Fruit fly (Drosophila melanogaster) whole organism, prepupa: ENCODE results near the gene Flo2.

Source experiments
- CG10669 ChIP-seq: fragments of 200-800 bp; sonication (Bioruptor generic); optimal IDR thresholded peaks from 3 replicates; lab custom pipeline; 2018; ENCODE audit warnings: missing biosample characterization, mild to moderate bottlenecking, missing genetic modification characterization, moderate library complexity
- CG11294 ChIP-seq: fragments of 200-800 bp; sonication (Bioruptor generic); IDR thresholded peaks from 2 replicates; pipeline ENCODE4 v1.3.6; 2022; ENCODE audit warnings: missing biosample characterization, missing genetic modification characterization
- CG15336 ChIP-seq: fragments of 200-800 bp; sonication (Bioruptor generic); IDR thresholded peaks from 2 replicates; pipeline ENCODE4 v1.3.6; 2022; ENCODE audit warnings: missing biosample characterization, missing genetic modification characterization
- CG4318 ChIP-seq: fragments of 200-800 bp; sonication (Bioruptor generic); optimal IDR thresholded peaks from 3 replicates; lab custom pipeline; 2017; ENCODE audit warnings: missing biosample characterization, mild to moderate bottlenecking, missing genetic modification characterization
- CG6792 ChIP-seq: fragments of 200-800 bp; sonication (Bioruptor generic); optimal IDR thresholded peaks from 3 replicates; lab custom pipeline; 2016; ENCODE audit warnings: missing biosample characterization, missing genetic modification characterization
- CG6854 ChIP-seq: fragments of 200-800 bp; sonication (Bioruptor generic); optimal IDR thresholded peaks from 2 replicates; lab custom pipeline; 2017; ENCODE audit warnings: missing biosample characterization, mild to moderate bottlenecking, missing genetic modification characterization
- Eip75B ChIP-seq: fragments of 200-800 bp; sonication (Bioruptor generic); optimal IDR thresholded peaks from 3 replicates; lab custom pipeline; 2016; ENCODE audit warnings: missing biosample characterization, missing genetic modification characterization
- Eip78C ChIP-seq: fragments of 200-800 bp; sonication (Bioruptor generic); peaks from one replicate; lab custom pipeline; 2016; ENCODE audit warnings: missing biosample characterization, missing genetic modification characterization
- Lpt ChIP-seq: fragments of 200-800 bp; sonication (Bioruptor generic); optimal IDR thresholded peaks from 3 replicates; lab custom pipeline; 2016; ENCODE audit warnings: missing biosample characterization, missing genetic modification characterization
- OdsH ChIP-seq: fragments of 200-800 bp; sonication (Bioruptor generic); optimal IDR thresholded peaks from 3 replicates; lab custom pipeline; 2016; ENCODE audit warnings: missing biosample characterization, missing genetic modification characterization
- Sox102F ChIP-seq: fragments of 200-800 bp; sonication (Bioruptor generic); optimal IDR thresholded peaks from 2 replicates; lab custom pipeline; 2016; ENCODE audit warnings: missing biosample characterization, mild to moderate bottlenecking, missing genetic modification characterization
- Sox15 ChIP-seq: fragments of 200-800 bp; sonication (Bioruptor generic); optimal IDR thresholded peaks from 3 replicates; lab custom pipeline; 2016; ENCODE audit warnings: missing biosample characterization, missing genetic modification characterization
- achi ChIP-seq: fragments of 200-800 bp; sonication (Bioruptor generic); optimal IDR thresholded peaks from 3 replicates; lab custom pipeline; 2016; ENCODE audit warnings: missing biosample characterization, missing genetic modification characterization
- lz ChIP-seq: fragments of 200-800 bp; sonication (Bioruptor generic); optimal IDR thresholded peaks from 3 replicates; lab custom pipeline; 2016; ENCODE audit warnings: missing biosample characterization, missing genetic modification characterization

DNA sequence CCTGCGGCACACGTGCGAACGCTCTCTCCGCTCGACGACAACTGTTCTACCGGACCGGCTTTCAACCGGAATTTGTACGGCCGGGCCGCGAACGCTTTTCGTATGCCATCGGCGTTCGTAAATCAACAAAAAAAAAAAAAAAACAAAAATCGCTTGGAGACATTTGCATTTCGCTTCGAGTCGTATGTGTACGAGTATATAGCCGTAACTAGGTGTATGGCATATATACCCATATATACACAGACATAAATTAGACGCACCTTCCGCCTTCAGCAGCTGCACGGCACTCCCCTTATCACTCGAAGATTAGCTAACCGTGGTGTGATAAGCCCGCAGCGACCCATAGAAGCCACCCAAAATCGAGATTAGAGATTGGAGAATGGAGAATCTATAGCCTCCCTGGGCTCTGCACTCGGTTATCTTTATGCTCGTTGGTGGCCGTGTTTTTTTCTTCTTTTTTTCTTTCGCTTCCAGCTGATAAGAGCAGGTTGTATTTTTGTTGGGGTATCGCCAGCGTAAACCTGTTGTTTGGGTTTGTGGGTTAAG, 66.4 kb downstream of the Flo2 start, which contains the start of gene CG9512:
- TF ChIP-seq CG10669 (GFP tag; lab: Kevin White, UChicago) (no peak), Sox102F (GFP tag; lab: Kevin White, UChicago) (no peak), Sox15 (GFP tag; lab: Kevin White, UChicago) (no peak), Eip78C (GFP tag; lab: Kevin White, UChicago) (no peak), lz (GFP tag; lab: Kevin White, UChicago) (no peak), OdsH (GFP tag; lab: Kevin White, UChicago) (no peak), CG15336 (no peak), CG6792 (no peak), CG6854 (GFP tag; lab: Kevin White, UChicago) (no peak), CG11294 (GFP tag; lab: Robert Waterston, UW) (no peak), CG4318 (GFP tag; lab: Kevin White, UChicago) (no peak), Lpt (GFP tag; lab: Kevin White, UChicago) (no peak), Eip75B (GFP tag; lab: Kevin White, UChicago) (no peak), achi (GFP tag; lab: Kevin White, UChicago) (no peak)
